Fruit fly (Drosophila melanogaster) whole organism, embryonic: ENCODE measurements around the gene Snx17.

ENCODE experiments used
- B-H2 ChIP-seq: fragments of 200-800 bp; sonication (Bioruptor generic); optimal IDR thresholded peaks from 2 replicates; lab custom pipeline; 2018; ENCODE audit warnings: missing biosample characterization, mild to moderate bottlenecking, missing genetic modification characterization
- CG32772 ChIP-seq: fragments of 200-800 bp; sonication (Bioruptor generic); IDR thresholded peaks from 2 replicates; pipeline ENCODE4 v1.3.6; 2022; ENCODE audit warnings: missing biosample characterization, missing genetic modification characterization
- CG3838 ChIP-seq: fragments of 200-800 bp; sonication (Bioruptor generic); optimal IDR thresholded peaks from 3 replicates; lab custom pipeline; 2016; ENCODE audit warnings: missing biosample characterization, missing genetic modification characterization
- CG6791 ChIP-seq: fragments of 200-800 bp; sonication (Bioruptor generic); IDR thresholded peaks from 3 replicates; pipeline ENCODE4 v1.3.6; 2022; ENCODE audit warnings: missing biosample characterization, missing genetic modification characterization; ENCODE audit not compliant: partially characterized antibody
- CG7839 ChIP-seq: fragments of 200-800 bp; sonication (Bioruptor generic); optimal IDR thresholded peaks from 3 replicates; lab custom pipeline; 2018; ENCODE audit warnings: missing biosample characterization, mild to moderate bottlenecking, missing genetic modification characterization, moderate library complexity
- CG8089 ChIP-seq: fragments of 200-800 bp; sonication (Bioruptor generic); optimal IDR thresholded peaks from 3 replicates; lab custom pipeline; 2016; ENCODE audit warnings: missing biosample characterization, missing genetic modification characterization
- CG9727 ChIP-seq: fragments of 200-800 bp; sonication (Bioruptor generic); optimal IDR thresholded peaks from 3 replicates; lab custom pipeline; 2017; ENCODE audit warnings: missing biosample characterization, mild to moderate bottlenecking, missing genetic modification characterization
- D ChIP-seq, 2 experiments: fragments of 200-800 bp in 1 of 2; fragments of >200 bp in 1 of 2; sonication (Bioruptor generic) in 1 of 2; optimal IDR thresholded peaks; 2 replicates in 1 of 2; 3 replicates in 1 of 2; lab custom pipeline; 2017; ENCODE audit warnings: mild to moderate bottlenecking in 1 of 2, missing biosample characterization in 1 of 2, missing genetic modification characterization in 1 of 2, missing genetic modification reagents in 1 of 2
- HHEX ChIP-seq: fragments of 200-800 bp; sonication (Bioruptor generic); optimal IDR thresholded peaks from 3 replicates; lab custom pipeline; 2017; ENCODE audit warnings: missing biosample characterization, mild to moderate bottlenecking, missing genetic modification characterization, missing genetic modification reagents
- Lhr ChIP-seq: fragments of 200-800 bp; sonication (Bioruptor generic); optimal IDR thresholded peaks from 3 replicates; lab custom pipeline; 2017; ENCODE audit warnings: mild to moderate bottlenecking, missing biosample characterization, missing genetic modification reagents, missing genetic modification characterization
- Sry-δ ChIP-seq: fragments of 200-800 bp; sonication (Bioruptor generic); optimal IDR thresholded peaks from 2 replicates; lab custom pipeline; 2016; ENCODE audit warnings: missing biosample characterization, missing genetic modification characterization
- h ChIP-seq: fragments of >200 bp; optimal IDR thresholded peaks from 2 replicates; lab custom pipeline; 2017

DNA sequence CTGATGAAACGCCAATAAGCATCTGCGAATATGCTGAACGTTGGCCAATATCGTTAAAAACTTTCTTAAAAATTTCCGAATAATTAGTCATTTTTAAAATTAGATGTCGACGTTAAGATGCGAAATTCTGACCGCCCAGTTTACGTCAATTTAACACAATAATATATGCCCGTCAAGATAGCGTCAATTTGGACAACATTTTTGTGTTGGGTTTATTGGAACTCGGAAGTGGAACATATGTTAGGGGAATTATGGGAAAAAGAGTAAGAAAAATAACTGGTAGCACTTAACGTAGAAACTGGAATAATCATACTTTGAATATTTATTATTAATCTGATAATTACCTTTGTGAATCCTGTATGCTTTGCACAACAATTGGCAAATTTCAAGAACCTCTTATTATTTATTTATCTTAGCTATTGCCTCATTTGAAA is 49.0 kb upstream of the Snx17 start, which contains the start of gene CG5676:
- TF ChIP-seq CG9727 (GFP tag; lab: Kevin White, UChicago) (no peak), HHEX (no peak), CG8089 (GFP tag; lab: Kevin White, UChicago) (no peak), Lhr (GFP tag; lab: Kevin White, UChicago) (no peak), h (lab: Kevin White, UChicago) (no peak), CG6791 (GFP tag; lab: Robert Waterston, UW) (peak; percentile 20; the same call in 1 of the 3 replicates), CG3838 (GFP tag; lab: Kevin White, UChicago) (no peak), D (optimal IDR thresholded peaks at IDR 0.05; lab: Kevin White, UChicago) (no peak), D (GFP tag; optimal IDR thresholded peaks at IDR 0.05; lab: Kevin White, UChicago) (no peak), CG32772 (GFP tag; lab: Robert Waterston, UW) (no peak), B-H2 (GFP tag; lab: Kevin White, UChicago) (no peak), Sry-δ (peak; percentile 38), CG7839 (tag; lab: Kevin White, UChicago) (no peak)
